Worm (Caenorhabditis elegans) whole organism, late embryonic: Measurements from ENCODE around the gene cyn-10.

ENCODE experiments used
- C08G9.2 ChIP-seq: sonication (generic microtip); optimal IDR thresholded peaks from 2 replicates; lab custom pipeline; 2016; ENCODE audit warnings: mild to moderate bottlenecking, missing genetic modification characterization, moderate library complexity, missing compliant biosample characterization
- K02D7.2 ChIP-seq: sonication (generic microtip); optimal IDR thresholded peaks from 2 replicates; lab custom pipeline; 2017; ENCODE audit warnings: mild to moderate bottlenecking, missing genetic modification characterization, missing compliant biosample characterization
- K09A11.1 ChIP-seq: sonication (generic microtip); optimal IDR thresholded peaks from 2 replicates; lab custom pipeline; 2017; ENCODE audit warnings: antibody characterized with exemption, mild to moderate bottlenecking, missing genetic modification characterization, missing compliant biosample characterization; ENCODE audit not compliant: insufficient read depth
- ama-1 ChIP-seq: fragments of 150-350 bp; optimal IDR thresholded peaks from 2 replicates; lab custom pipeline; 2014
- ceh-14 ChIP-seq: sonication (generic microtip); optimal IDR thresholded peaks from 2 replicates; lab custom pipeline; 2016; ENCODE audit warnings: missing genotype, missing genetic modification characterization, missing compliant biosample characterization
- ceh-18 ChIP-seq: sonication (generic microtip); optimal IDR thresholded peaks from 2 replicates; lab custom pipeline; 2016; ENCODE audit warnings: missing genetic modification characterization, missing compliant biosample characterization
- ceh-19 ChIP-seq: fragments of 200-800 bp; sonication (Bioruptor generic); optimal IDR thresholded peaks from 2 replicates; lab custom pipeline; 2018; ENCODE audit warnings: mild to moderate bottlenecking, missing genetic modification characterization, missing compliant biosample characterization
- ceh-2 ChIP-seq: sonication (generic microtip); optimal IDR thresholded peaks from 2 replicates; lab custom pipeline; 2016; ENCODE audit warnings: missing genotype, missing genetic modification characterization, missing compliant biosample characterization
- ceh-24 ChIP-seq: sonication (generic microtip); optimal IDR thresholded peaks from 2 replicates; lab custom pipeline; 2016; ENCODE audit warnings: mild to moderate bottlenecking, missing genetic modification characterization, missing compliant biosample characterization
- ceh-30 ChIP-seq: fragments of 150-350 bp; optimal IDR thresholded peaks from 2 replicates; lab custom pipeline; 2014; ENCODE audit warnings: missing biosample characterization, missing genetic modification characterization
- ceh-31 ChIP-seq: sonication (generic microtip); optimal IDR thresholded peaks from 2 replicates; lab custom pipeline; 2016; ENCODE audit warnings: missing genetic modification characterization, missing compliant biosample characterization
- ceh-34 ChIP-seq: sonication (generic microtip); optimal IDR thresholded peaks from 2 replicates; lab custom pipeline; 2016; ENCODE audit warnings: mild to moderate bottlenecking, missing genetic modification characterization, missing compliant biosample characterization
- ceh-48 ChIP-seq: sonication (generic microtip); optimal IDR thresholded peaks from 2 replicates; lab custom pipeline; 2016; ENCODE audit warnings: missing genetic modification characterization, inconsistent platforms, missing compliant biosample characterization
- che-1 ChIP-seq: sonication (generic microtip); optimal IDR thresholded peaks from 2 replicates; lab custom pipeline; 2016; ENCODE audit warnings: mild to moderate bottlenecking, missing genetic modification characterization, missing compliant biosample characterization
- dmd-4 ChIP-seq: sonication (generic microtip); optimal IDR thresholded peaks from 2 replicates; lab custom pipeline; 2016; ENCODE audit warnings: borderline replicate concordance, missing genetic modification characterization, missing compliant biosample characterization
- dve-1 ChIP-seq: sonication (generic microtip); optimal IDR thresholded peaks from 2 replicates; lab custom pipeline; 2017; ENCODE audit warnings: antibody characterized with exemption, mild to moderate bottlenecking, missing genetic modification characterization, missing compliant biosample characterization
- elt-2 ChIP-seq: sonication (generic microtip); optimal IDR thresholded peaks from 2 replicates; lab custom pipeline; 2016; ENCODE audit warnings: missing genetic modification reagents, missing genetic modification characterization, missing compliant biosample characterization
- ets-4 ChIP-seq: sonication (generic microtip); optimal IDR thresholded peaks from 2 replicates; lab custom pipeline; 2016; ENCODE audit warnings: missing genetic modification characterization, missing compliant biosample characterization
- eyg-1 ChIP-seq: sonication (generic microtip); optimal IDR thresholded peaks from 2 replicates; lab custom pipeline; 2016; ENCODE audit warnings: missing genotype, missing genetic modification characterization, missing compliant biosample characterization
- fax-1 ChIP-seq: sonication (generic microtip); optimal IDR thresholded peaks from 2 replicates; lab custom pipeline; 2016; ENCODE audit warnings: missing genotype, missing genetic modification characterization, missing compliant biosample characterization
- hlh-13 ChIP-seq: fragments of 200-800 bp; sonication (Bioruptor generic); optimal IDR thresholded peaks from 2 replicates; lab custom pipeline; 2018; ENCODE audit warnings: mild to moderate bottlenecking, missing genetic modification characterization, missing compliant biosample characterization
- hlh-15 ChIP-seq: sonication (generic microtip); optimal IDR thresholded peaks from 2 replicates; lab custom pipeline; 2016; ENCODE audit warnings: missing genetic modification characterization, missing compliant biosample characterization
- hlh-30 ChIP-seq: sonication (generic microtip); optimal IDR thresholded peaks from 2 replicates; lab custom pipeline; 2017; ENCODE audit warnings: antibody characterized with exemption, missing genetic modification characterization, missing compliant biosample characterization; ENCODE audit not compliant: insufficient read depth
- lim-6 ChIP-seq: sonication (generic microtip); optimal IDR thresholded peaks from 2 replicates; lab custom pipeline; 2016; ENCODE audit warnings: missing genetic modification characterization, missing compliant biosample characterization
- lin-11 ChIP-seq: fragments of 200-800 bp; sonication (Bioruptor generic); optimal IDR thresholded peaks from 2 replicates; lab custom pipeline; 2018; ENCODE audit warnings: mild to moderate bottlenecking, missing genetic modification characterization, missing compliant biosample characterization
- nhr-232 ChIP-seq: sonication (generic microtip); optimal IDR thresholded peaks from 2 replicates; lab custom pipeline; 2016; ENCODE audit warnings: missing genetic modification characterization, missing compliant biosample characterization
- npax-4 ChIP-seq: sonication (generic microtip); optimal IDR thresholded peaks from 2 replicates; lab custom pipeline; 2016; ENCODE audit warnings: missing genetic modification characterization, missing compliant biosample characterization
- odd-2 ChIP-seq: sonication (generic microtip); optimal IDR thresholded peaks from 2 replicates; lab custom pipeline; 2017; ENCODE audit warnings: antibody characterized with exemption, mild to moderate bottlenecking, missing genetic modification characterization, missing compliant biosample characterization
- pag-3 ChIP-seq: sonication (generic microtip); optimal IDR thresholded peaks from 2 replicates; lab custom pipeline; 2016; ENCODE audit warnings: missing compliant biosample characterization, missing genetic modification characterization, borderline replicate concordance
- pat-9 ChIP-seq: fragments of 200-800 bp; sonication (Bioruptor generic); optimal IDR thresholded peaks from 2 replicates; lab custom pipeline; 2018; ENCODE audit warnings: mild to moderate bottlenecking, missing genetic modification characterization, moderate library complexity, missing compliant biosample characterization
- pha-2 ChIP-seq: sonication (generic microtip); optimal IDR thresholded peaks from 2 replicates; lab custom pipeline; 2017; ENCODE audit warnings: mild to moderate bottlenecking, missing genetic modification characterization, missing compliant biosample characterization
- pha-4 ChIP-seq: fragments of 150-350 bp; optimal IDR thresholded peaks from 2 replicates; lab custom pipeline; 2018; ENCODE audit warnings: missing biosample characterization, missing genetic modification reagents, missing genetic modification characterization
- pqm-1 ChIP-seq: sonication (generic microtip); optimal IDR thresholded peaks from 2 replicates; lab custom pipeline; 2016; ENCODE audit warnings: missing genetic modification characterization, missing compliant biosample characterization
- pros-1 ChIP-seq: fragments of 150-350 bp; optimal IDR thresholded peaks from 2 replicates; lab custom pipeline; 2014; ENCODE audit warnings: missing biosample characterization, missing genetic modification reagents, missing genetic modification characterization
- ref-2 ChIP-seq: sonication (generic microtip); optimal IDR thresholded peaks from 2 replicates; lab custom pipeline; 2016; ENCODE audit warnings: missing genetic modification characterization, missing compliant biosample characterization
- rnt-1 ChIP-seq: sonication (generic microtip); optimal IDR thresholded peaks from 2 replicates; lab custom pipeline; 2016; ENCODE audit warnings: missing genetic modification characterization, missing compliant biosample characterization
- sdc-2 ChIP-seq: sonication (generic microtip); optimal IDR thresholded peaks from 2 replicates; lab custom pipeline; 2016; ENCODE audit warnings: missing genotype, missing genetic modification characterization, missing compliant biosample characterization
- sox-2 ChIP-seq: fragments of 200-800 bp; sonication (Bioruptor generic); IDR thresholded peaks from 2 replicates; pipeline ENCODE4 v1.3.6; 2022; ENCODE audit warnings: missing genetic modification reagents, missing genetic modification characterization, missing compliant biosample characterization
- sox-4 ChIP-seq: sonication (generic microtip); optimal IDR thresholded peaks from 2 replicates; lab custom pipeline; 2017; ENCODE audit warnings: mild to moderate bottlenecking, missing genetic modification characterization, inconsistent platforms, missing compliant biosample characterization
- tbx-2 ChIP-seq: sonication (generic microtip); optimal IDR thresholded peaks from 2 replicates; lab custom pipeline; 2016; ENCODE audit warnings: missing genetic modification characterization, missing compliant biosample characterization
- unc-3 ChIP-seq, 2 experiments: fragments of 200-800 bp in 1 of 2; sonication (Bioruptor generic) in 1 of 2; sonication (generic microtip) in 1 of 2; conservative IDR thresholded peaks in 1 of 2; optimal IDR thresholded peaks in 1 of 2; 2 replicates each; pipeline versions ENCODE4 v1.3.6 to Lab custom; 2016 to 2022; ENCODE audit warnings: missing compliant biosample characterization in 2 of 2, missing genetic modification characterization in 2 of 2, missing genetic modification reagents in 1 of 2
- unc-55 ChIP-seq: sonication (generic microtip); optimal IDR thresholded peaks from 2 replicates; lab custom pipeline; 2017; ENCODE audit warnings: missing biosample characterization, missing genetic modification reagents, missing genetic modification characterization
- zip-5 ChIP-seq: sonication (generic microtip); optimal IDR thresholded peaks from 2 replicates; lab custom pipeline; 2016; ENCODE audit warnings: missing genetic modification characterization, missing compliant biosample characterization
- ztf-16 ChIP-seq: sonication (generic microtip); optimal IDR thresholded peaks from 2 replicates; lab custom pipeline; 2017; ENCODE audit warnings: missing genetic modification characterization, missing compliant biosample characterization

cyn-10 gene

DNA sequence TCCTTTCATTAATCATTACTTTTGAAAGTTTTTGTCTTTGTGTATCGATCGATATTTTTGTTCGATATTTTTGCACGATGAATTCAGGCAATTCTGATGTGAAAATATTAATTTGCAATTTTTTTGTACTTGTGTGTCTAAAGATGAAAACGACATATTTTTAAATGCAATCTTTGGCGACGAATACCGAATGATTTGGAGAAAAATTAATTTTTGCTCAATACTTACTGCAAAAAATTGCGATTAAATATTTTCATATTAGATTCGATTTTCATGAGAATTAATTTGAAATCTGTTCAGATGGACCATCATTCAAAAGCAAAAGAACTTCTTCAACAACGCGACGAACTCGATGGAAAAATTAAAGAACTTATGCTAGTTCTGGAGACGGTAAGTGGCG, 11.4 kb downstream of the cyn-10 start, which contains the start of gene psmd-9:
Gene psmd-9 (plus strand): TSS at position 301 of the 400 bp plus-strand sequence.
- TF ChIP-seq hlh-30 (tag; lab: Kevin White, UChicago) (no peak), dve-1 (tag; lab: Kevin White, UChicago) (no peak), ref-2 (tag; lab: Kevin White, UChicago) (no peak), ets-4 (tag; lab: Kevin White, UChicago) (no peak), tbx-2 (tag; lab: Kevin White, UChicago) (no peak), elt-2 (tag; lab: Kevin White, UChicago) (no peak), pha-2 (no peak), pat-9 (tag; lab: Kevin White, UChicago) (no peak), lim-6 (no peak), hlh-13 (GFP tag; lab: Kevin White, UChicago) (no peak), odd-2 (tag; lab: Kevin White, UChicago) (no peak), npax-4 (no peak), pros-1 (tag; lab: Kevin White, UChicago) (no peak), ceh-14 (tag; lab: Kevin White, UChicago) (no peak), ceh-31 (tag; lab: Kevin White, UChicago) (no peak), sdc-2 (no peak)

DNA sequence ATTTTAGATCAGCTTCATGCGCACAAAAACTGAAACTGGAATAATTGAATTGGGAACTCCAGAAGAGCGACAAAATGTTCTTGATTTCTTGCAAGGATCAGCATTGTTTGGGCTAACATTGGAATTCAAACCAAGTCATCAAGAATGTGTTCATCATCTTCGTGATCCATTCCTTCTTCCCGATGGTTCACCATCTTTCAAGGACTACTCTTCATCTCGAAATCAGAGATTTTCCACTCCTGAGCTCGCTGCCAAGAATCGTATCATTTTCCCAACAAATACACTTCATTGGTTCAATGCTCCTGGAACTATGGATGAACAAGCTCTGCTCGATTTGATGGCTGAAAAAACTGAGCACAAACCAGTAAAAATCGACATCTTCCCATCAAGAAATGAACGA, 12.5 kb downstream of the cyn-10 start:
- no peak for TF ChIP-seq C08G9.2 (tag; lab: Kevin White, UChicago)
- TF ChIP-seq nhr-232 (tag; lab: Kevin White, UChicago): no peak
- no peak for TF ChIP-seq pat-9 (tag; lab: Kevin White, UChicago)
- TF ChIP-seq ceh-14 (tag; lab: Kevin White, UChicago): no peak
- no peak for TF ChIP-seq npax-4
- TF ChIP-seq K02D7.2 (tag; lab: Kevin White, UChicago): no peak
- no peak for TF ChIP-seq tbx-2 (tag; lab: Kevin White, UChicago)
- no peak for TF ChIP-seq dmd-4 (tag; lab: Kevin White, UChicago)
- no peak for TF ChIP-seq ref-2 (tag; lab: Kevin White, UChicago)
- TF ChIP-seq ceh-30: no peak
- no peak for TF ChIP-seq ceh-18 (tag; lab: Kevin White, UChicago)

DNA sequence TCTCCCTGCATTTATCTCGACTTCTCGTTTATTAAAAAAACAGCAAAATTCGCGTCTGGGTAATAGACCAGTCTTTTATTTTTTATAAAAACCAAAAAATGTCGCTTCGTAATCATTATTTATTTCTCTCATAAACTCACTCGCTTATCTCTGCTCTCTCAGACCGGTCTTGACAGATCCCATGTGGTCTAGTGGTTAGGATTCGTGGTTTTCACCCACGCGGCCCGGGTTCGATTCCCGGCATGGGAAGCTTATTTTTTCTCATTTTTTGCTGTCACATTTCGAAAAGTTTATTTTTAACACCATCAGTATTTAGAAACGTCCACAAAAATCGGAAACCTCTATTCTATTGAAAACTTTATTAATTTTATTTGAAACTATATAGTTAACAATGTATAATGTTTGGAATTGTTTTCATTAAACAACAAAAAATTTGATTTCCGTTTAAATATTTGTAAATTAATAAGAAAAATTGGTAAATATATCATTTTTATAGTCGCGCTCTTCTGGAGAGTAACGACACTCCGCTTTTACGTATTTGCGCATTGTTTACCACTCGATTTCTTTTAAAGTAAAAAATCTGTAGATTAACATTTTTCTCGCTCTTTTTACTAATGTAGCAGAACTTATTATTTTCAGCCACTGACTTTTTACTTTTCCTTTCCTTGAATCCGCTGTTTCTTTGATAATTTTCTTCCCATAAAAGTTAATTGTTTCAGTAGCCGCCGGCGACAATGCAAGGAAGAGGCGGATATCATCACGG, 15.0 kb downstream of the cyn-10 start, which contains the start of gene hrpl-1:
Gene hrpl-1 (plus strand): TSS at position 713 of the 763 bp plus-strand sequence.
- TF ChIP-seq hlh-15 (tag; lab: Kevin White, UChicago): peak; percentile 22
- TF ChIP-seq unc-55 (GFP tag; lab: Kevin White, UChicago): no peak
- peak; percentile 27 for TF ChIP-seq npax-4
- TF ChIP-seq ztf-16 (tag; lab: Kevin White, UChicago): peak; percentile 3
- no peak for TF ChIP-seq ceh-34 (tag; lab: Kevin White, UChicago)
- TF ChIP-seq nhr-232 (tag; lab: Kevin White, UChicago): peak; percentile 30
- peak; percentile 5 for TF ChIP-seq K09A11.1 (tag; lab: Kevin White, UChicago)
- no peak for TF ChIP-seq sdc-2
- peak; percentile 28 for TF ChIP-seq fax-1 (tag; lab: Kevin White, UChicago)
- TF ChIP-seq tbx-2 (tag; lab: Kevin White, UChicago): peak; percentile 46
- no peak for TF ChIP-seq ceh-48 (tag; lab: Kevin White, UChicago)
- no peak for TF ChIP-seq ceh-24 (tag; lab: Kevin White, UChicago)
- TF ChIP-seq elt-2 (tag; lab: Kevin White, UChicago): peak; percentile 9
- no peak for TF ChIP-seq hlh-30 (tag; lab: Kevin White, UChicago)
- TF ChIP-seq pha-4: no peak
- TF ChIP-seq ceh-19 (GFP tag; lab: Kevin White, UChicago): no peak
- no peak for TF ChIP-seq zip-5
- no peak for TF ChIP-seq ceh-2 (tag; lab: Kevin White, UChicago)
- no peak for TF ChIP-seq ets-4 (tag; lab: Kevin White, UChicago)
- no peak for TF ChIP-seq pqm-1 (tag; lab: Kevin White, UChicago)
- TF ChIP-seq ama-1 (lab: Kevin White, UChicago): no peak
- no peak; the same call in 1 of the 2 replicates for TF ChIP-seq sox-2 (GFP tag; lab: Robert Waterston, UW)
- TF ChIP-seq pros-1 (tag; lab: Kevin White, UChicago): no peak
- no peak for TF ChIP-seq lim-6
- TF ChIP-seq che-1: peak; percentile 43
- no peak for TF ChIP-seq rnt-1
- no peak for TF ChIP-seq hlh-13 (GFP tag; lab: Kevin White, UChicago)
- no peak for TF ChIP-seq odd-2 (tag; lab: Kevin White, UChicago)
- peak; percentile 1 for TF ChIP-seq lin-11
- TF ChIP-seq sox-4 (tag; lab: Kevin White, UChicago): peak; percentile 45
- no peak for TF ChIP-seq ceh-18 (tag; lab: Kevin White, UChicago)
- TF ChIP-seq unc-3 (GFP tag; conservative IDR thresholded peaks at IDR 0.05; lab: Robert Waterston, UW): no peak
- TF ChIP-seq unc-3 (tag; optimal IDR thresholded peaks at IDR 0.05; lab: Kevin White, UChicago): no peak
- no peak for TF ChIP-seq eyg-1 (tag; lab: Kevin White, UChicago)
- no peak for TF ChIP-seq ceh-30
- TF ChIP-seq pag-3 (tag; lab: Kevin White, UChicago): no peak
- TF ChIP-seq ref-2 (tag; lab: Kevin White, UChicago): no peak
